Fruit fly (Drosophila melanogaster): ENCODE data around the gene CG45413.

Gene CG45413

DNA sequence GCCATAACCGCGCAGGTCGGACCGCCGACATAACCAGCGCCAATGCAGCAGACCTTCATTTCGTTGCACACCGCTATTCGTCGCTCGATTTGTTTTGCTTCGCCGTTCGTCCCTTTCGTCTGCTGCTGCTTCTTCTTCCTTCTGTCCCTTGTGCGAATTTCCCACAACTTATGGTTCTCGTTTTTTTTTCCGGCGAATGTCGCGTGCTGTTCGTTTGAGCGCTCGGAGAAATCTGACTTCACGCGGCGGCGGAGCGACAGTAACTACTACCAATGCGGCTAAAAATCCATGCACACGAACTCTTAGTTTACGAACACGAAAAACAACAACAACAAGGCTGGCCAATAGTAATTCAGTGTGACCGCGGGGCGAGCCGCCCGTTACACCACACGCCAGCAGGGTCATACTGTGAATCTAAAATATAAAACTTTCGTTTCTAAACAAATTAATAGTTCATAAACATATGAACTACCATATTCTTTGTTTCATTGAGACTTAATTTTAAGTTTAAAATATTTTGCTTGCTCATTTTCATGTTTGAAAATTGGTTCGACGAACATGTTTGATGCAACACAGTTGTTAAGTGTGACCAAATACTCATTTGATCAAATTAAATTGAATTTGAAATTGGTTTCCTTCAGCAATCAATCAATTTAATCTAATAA lies 32.9 kb upstream of the CG45413 start, which contains the start of gene sgl (continued):
- TF ChIP-seq pzg (GFP tag; optimal IDR thresholded peaks at IDR 0.05) (peak; percentile 82), tin (GFP tag; optimal IDR thresholded peaks at IDR 0.05) (no peak), slou (GFP tag; optimal IDR thresholded peaks at IDR 0.05) (no peak), CG12071 (GFP tag; optimal IDR thresholded peaks at IDR 0.05) (peak; percentile 3), CG17385 (GFP tag; optimal IDR thresholded peaks at IDR 0.05) (peak; percentile 95), pum (GFP tag; optimal IDR thresholded peaks at IDR 0.05) (no peak), CG3726 (GFP tag; IDR thresholded peaks at IDR 0.05) (no peak), gcm (GFP tag; optimal IDR thresholded peaks at IDR 0.05) (peak; percentile 56), CG16815 (GFP tag; optimal IDR thresholded peaks at IDR 0.05) (no peak), stwl (tag; optimal IDR thresholded peaks at IDR 0.05) (peak; percentile 99), jigr1 (GFP tag; IDR thresholded peaks at IDR 0.05) (no peak), chif (GFP tag; optimal IDR thresholded peaks at IDR 0.05) (no peak), Bgb (GFP tag; IDR thresholded peaks at IDR 0.05; ENCODE audit: partially characterized antibody) (peak; percentile 62; the same call in 1 of the 2 replicates), CG7786 (GFP tag; optimal IDR thresholded peaks at IDR 0.05) (peak; percentile 18), CG3065 (GFP tag; optimal IDR thresholded peaks at IDR 0.05) (no peak), CG8478 (optimal IDR thresholded peaks at IDR 0.05) (no peak), Eip74EF (GFP tag; optimal IDR thresholded peaks at IDR 0.05) (peak in 1 of 2 experiments; percentile 4), kni (GFP tag; optimal IDR thresholded peaks at IDR 0.05) (peak; percentile 68), klu (GFP tag; IDR thresholded peaks at IDR 0.05) (no peak), CG15479 (GFP tag; optimal IDR thresholded peaks at IDR 0.05) (peak; percentile 42), Elba2 (GFP tag; optimal IDR thresholded peaks at IDR 0.05) (peak; percentile 52), CG17359 (tag; optimal IDR thresholded peaks at IDR 0.05) (peak; percentile 26), tup (GFP tag; optimal IDR thresholded peaks at IDR 0.05) (no peak), wor (GFP tag; IDR thresholded peaks at IDR 0.05) (no peak), Chrac-16 (GFP tag; optimal IDR thresholded peaks at IDR 0.05) (no peak), CG12236 (GFP tag; optimal IDR thresholded peaks at IDR 0.05) (peak; percentile 20), C15 (GFP tag; IDR thresholded peaks at IDR 0.05) (no peak), Kr (GFP tag; optimal IDR thresholded peaks at IDR 0.05) (no peak), Nf-YA (GFP tag; IDR thresholded peaks at IDR 0.05) (peak; percentile 91), ara (GFP tag; IDR thresholded peaks at IDR 0.05) (peak; percentile 41; the same call in 1 of the 2 replicates), HLH3B (GFP tag; IDR thresholded peaks at IDR 0.05) (0 out of 2 replicates have a peak, but pooled peaks have one; percentile 20), Blimp-1 (GFP tag; optimal IDR thresholded peaks at IDR 0.05) (no peak), CG3847 (GFP tag; IDR thresholded peaks at IDR 0.05) (no peak), HLHmδ (GFP tag; optimal IDR thresholded peaks at IDR 0.05) (peak; percentile 76), CG6272 (GFP tag; IDR thresholded peaks at IDR 0.05) (no peak), pfk (GFP tag; optimal IDR thresholded peaks at IDR 0.05) (peak; percentile 26), CG11696 (GFP tag; IDR thresholded peaks at IDR 0.05) (no peak), tna (GFP tag; IDR thresholded peaks at IDR 0.05; ENCODE audit: partially characterized antibody) (no peak; the same call in 1 of the 2 replicates), CG10431 (GFP tag; optimal IDR thresholded peaks at IDR 0.05) (no peak), NFAT (GFP tag; IDR thresholded peaks at IDR 0.05) (peak; percentile 64; the same call in 1 of the 2 replicates), CG8089 (GFP tag; optimal IDR thresholded peaks at IDR 0.05) (peak; percentile 48), oc (tag; optimal IDR thresholded peaks at IDR 0.05) (peak; percentile 25), ttk (GFP tag; IDR thresholded peaks at IDR 0.05) (no peak), dmrt99B (tag; optimal IDR thresholded peaks at IDR 0.05) (no peak), pita (GFP tag; optimal IDR thresholded peaks at IDR 0.05) (no peak), fd96Cb (tag; optimal IDR thresholded peaks at IDR 0.05) (no peak), Dad (GFP tag; optimal IDR thresholded peaks at IDR 0.05) (peak; percentile 21), Optix (GFP tag; IDR thresholded peaks at IDR 0.05) (peak; percentile 8; the same call in 1 of the 3 replicates), zfh1 (GFP tag; IDR thresholded peaks at IDR 0.05) (peak; percentile 36; the same call in 1 of the 3 replicates), H15 (GFP tag; IDR thresholded peaks at IDR 0.05) (no peak)

All from whole organism, embryonic.